Worm (Caenorhabditis elegans): ENCODE data around the gene tbx-35.

DNA sequence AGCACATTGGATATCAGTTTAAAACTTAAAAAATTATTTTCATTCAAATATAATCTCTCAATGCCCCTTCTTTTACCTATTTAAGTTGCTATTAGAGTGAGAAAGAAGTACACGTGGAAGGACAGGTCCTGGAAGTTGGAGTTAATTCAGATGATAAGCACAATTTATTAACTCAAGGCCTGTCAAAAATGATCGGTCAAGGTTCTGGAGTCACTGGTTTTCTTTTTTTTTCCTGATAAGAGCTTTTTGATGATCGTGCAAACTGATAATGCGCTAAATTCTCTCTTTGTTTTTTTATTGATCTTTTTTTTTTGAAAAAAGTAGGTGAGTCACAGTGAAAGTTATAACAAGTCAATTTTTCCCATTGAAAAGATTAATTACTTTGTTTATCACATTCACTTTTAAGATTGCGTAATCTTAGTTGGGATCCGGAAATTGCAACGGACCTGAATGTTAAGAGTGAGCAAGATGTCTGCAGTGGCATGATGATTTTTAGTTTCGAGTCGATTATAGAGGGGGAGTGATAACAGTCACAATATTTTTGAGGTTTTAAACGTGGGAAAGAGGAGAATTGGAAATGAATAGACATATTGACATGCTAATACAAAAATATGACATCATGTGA lies 12.6 kb downstream of the tbx-35 start:
- TF ChIP-seq ceh-82 (tag; optimal IDR thresholded peaks at IDR 0.05) = no peak
- no peak for TF ChIP-seq dpl-1 (GFP tag; optimal IDR thresholded peaks at IDR 0.05)
- TF ChIP-seq elt-2 (tag; optimal IDR thresholded peaks at IDR 0.05) = peak; percentile 99
- no peak for TF ChIP-seq ets-5 (GFP tag; IDR thresholded peaks at IDR 0.05)
- TF ChIP-seq blmp-1 (tag; optimal IDR thresholded peaks at IDR 0.05) = no peak
